Worm (Caenorhabditis elegans): ENCODE data around the gene unc-33.

DNA sequence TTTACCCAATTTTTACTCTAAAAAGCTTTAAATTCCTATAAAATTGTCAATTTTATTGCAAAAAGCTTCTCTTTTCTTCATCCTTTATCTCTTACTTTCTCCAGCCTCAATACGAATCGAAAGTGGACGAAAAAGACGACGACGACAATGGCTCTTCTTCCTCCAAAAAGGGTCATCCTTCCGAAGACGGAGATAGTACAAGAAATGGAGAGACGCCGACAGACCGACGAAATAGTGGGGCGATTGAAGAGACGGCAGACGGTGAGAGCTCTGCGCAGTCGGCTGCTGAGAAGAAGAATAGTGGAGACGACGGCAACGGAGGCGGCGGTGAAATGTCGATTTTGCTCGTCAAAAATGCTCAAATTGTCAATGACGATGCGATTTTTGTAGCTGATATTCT, 2.7 kb downstream of the unc-33 start:
- TF ChIP-seq him-1 (tag; optimal IDR thresholded peaks at IDR 0.05) (no peak), dao-5 (tag; optimal IDR thresholded peaks at IDR 0.05) (no peak)
